Worm (Caenorhabditis elegans) whole organism, late embryonic: ENCODE measurements around the gene F36D4.1.

Experiments used
- F13H6.1 ChIP-seq: sonication (generic microtip); optimal IDR thresholded peaks from 2 replicates; lab custom pipeline; 2016; ENCODE audit warnings: missing genetic modification characterization, missing compliant biosample characterization
- Y22D7AL.16 ChIP-seq: sonication (generic microtip); optimal IDR thresholded peaks from 2 replicates; lab custom pipeline; 2016; ENCODE audit warnings: missing genetic modification characterization, missing compliant biosample characterization
- ama-1 ChIP-seq: fragments of 150-350 bp; optimal IDR thresholded peaks from 2 replicates; lab custom pipeline; 2014
- ceh-34 ChIP-seq: sonication (generic microtip); optimal IDR thresholded peaks from 2 replicates; lab custom pipeline; 2016; ENCODE audit warnings: mild to moderate bottlenecking, missing genetic modification characterization, missing compliant biosample characterization
- fkh-10 ChIP-seq: fragments of 150-350 bp; optimal IDR thresholded peaks from 2 replicates; lab custom pipeline; 2014; ENCODE audit warnings: missing biosample characterization, missing genetic modification reagents, missing genetic modification characterization
- nfya-1 ChIP-seq: sonication (generic microtip); optimal IDR thresholded peaks from 2 replicates; lab custom pipeline; 2017; ENCODE audit warnings: missing genetic modification characterization, mild to moderate bottlenecking, missing compliant biosample characterization, antibody characterized with exemption, moderate library complexity
- nhr-11 ChIP-seq: fragments of 150-350 bp; optimal IDR thresholded peaks from 2 replicates; lab custom pipeline; 2014; ENCODE audit warnings: missing biosample characterization, missing genetic modification characterization
- npax-4 ChIP-seq: sonication (generic microtip); optimal IDR thresholded peaks from 2 replicates; lab custom pipeline; 2016; ENCODE audit warnings: missing genetic modification characterization, missing compliant biosample characterization
- pag-3 ChIP-seq: sonication (generic microtip); optimal IDR thresholded peaks from 2 replicates; lab custom pipeline; 2016; ENCODE audit warnings: missing compliant biosample characterization, missing genetic modification characterization, borderline replicate concordance
- pqm-1 ChIP-seq: sonication (generic microtip); optimal IDR thresholded peaks from 2 replicates; lab custom pipeline; 2016; ENCODE audit warnings: missing genetic modification characterization, missing compliant biosample characterization
- tbx-2 ChIP-seq: sonication (generic microtip); optimal IDR thresholded peaks from 2 replicates; lab custom pipeline; 2016; ENCODE audit warnings: missing genetic modification characterization, missing compliant biosample characterization

DNA sequence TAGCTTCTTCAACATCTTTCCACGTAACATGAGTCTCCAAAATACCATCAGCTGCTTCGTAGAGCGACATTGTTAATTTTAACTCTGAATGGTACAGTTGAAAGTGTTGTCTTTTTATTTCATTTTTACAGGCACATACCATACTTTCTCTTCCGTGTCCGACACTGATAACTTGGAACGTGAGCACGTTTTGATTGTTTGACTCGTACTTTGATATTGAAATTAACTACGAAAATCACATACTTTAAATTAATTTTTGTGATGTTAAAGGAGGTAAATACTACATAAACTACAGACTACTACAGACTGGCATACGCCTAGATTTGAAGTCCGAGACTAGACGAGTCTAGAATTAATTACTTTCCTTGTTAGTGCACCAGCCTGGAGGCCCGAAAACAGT, 38.4 kb upstream of the F36D4.1 start, which contains the start of gene E02C12.10:
- no peak for TF ChIP-seq npax-4 (tag; lab: Kevin White, UChicago)
- no peak for TF ChIP-seq pqm-1 (tag; lab: Kevin White, UChicago)
- no peak for TF ChIP-seq ceh-34 (tag; lab: Kevin White, UChicago)
- no peak for TF ChIP-seq nfya-1 (tag; lab: Kevin White, UChicago)
- TF ChIP-seq pag-3 (tag; lab: Kevin White, UChicago) = no peak
- no peak for TF ChIP-seq nhr-11 (tag; lab: Kevin White, UChicago)
- TF ChIP-seq F13H6.1 (tag; lab: Kevin White, UChicago) = no peak
- TF ChIP-seq Y22D7AL.16 (tag; lab: Kevin White, UChicago) = no peak
- TF ChIP-seq ama-1 (lab: Kevin White, UChicago) = no peak
- no peak for TF ChIP-seq fkh-10
- no peak for TF ChIP-seq tbx-2 (tag; lab: Kevin White, UChicago)
